Worm (Caenorhabditis elegans): ENCODE results near the gene C17H12.2.

Gene C17H12.2

DNA sequence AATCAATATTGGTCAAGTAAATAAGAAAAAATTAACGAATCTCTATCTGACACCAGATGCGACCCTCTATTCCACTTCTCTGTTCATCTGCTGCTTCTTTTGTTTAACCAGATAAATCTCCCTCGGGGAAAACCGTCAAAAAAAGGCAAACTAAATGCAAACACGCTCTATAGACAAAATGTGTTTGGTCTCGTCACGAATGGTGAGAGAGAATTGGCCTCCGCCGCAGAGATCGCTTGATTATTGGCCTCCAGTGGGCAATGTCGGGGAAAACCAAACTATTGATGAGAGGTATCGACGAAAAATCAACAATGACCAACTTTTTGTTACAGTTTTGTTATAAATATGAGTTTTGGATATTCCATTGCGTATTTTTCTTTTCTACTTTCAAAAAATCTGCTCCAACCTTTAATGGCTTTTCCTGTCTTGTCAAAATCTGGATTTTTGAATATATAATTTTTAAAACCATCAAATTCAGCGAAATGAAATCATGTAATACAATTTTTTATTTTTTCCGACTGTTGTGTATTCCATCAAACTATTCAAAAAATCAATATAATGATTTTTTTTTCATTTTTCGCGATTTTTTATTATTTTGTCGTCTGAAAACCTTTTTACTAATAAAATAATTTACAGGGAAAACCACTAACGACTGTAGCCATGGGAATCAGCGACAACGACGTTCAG is at the start of gene C17H12.2, which contains the start of gene vha-8:
Gene C17H12.2, minus strand, starts transcription at position 51 of the 687 bp plus-strand sequence.
Gene vha-8, plus strand, starts transcription at position 637 of the 687 bp plus-strand sequence.
- TF ChIP-seq zip-8 (tag; optimal IDR thresholded peaks at IDR 0.05) (no peak), ceh-43 (GFP tag; optimal IDR thresholded peaks at IDR 0.05) (no peak), drap-1 (GFP tag; optimal IDR thresholded peaks at IDR 0.05) (peak; percentile 57), lin-32 (GFP tag; optimal IDR thresholded peaks at IDR 0.05) (no peak), flh-1 (GFP tag; optimal IDR thresholded peaks at IDR 0.05) (no peak), nhr-28 (tag; optimal IDR thresholded peaks at IDR 0.05) (no peak), mab-5 (tag; optimal IDR thresholded peaks at IDR 0.05) (peak; percentile 35), sptf-1 (tag; optimal IDR thresholded peaks at IDR 0.05) (peak; percentile 74), bed-3 (GFP tag; optimal IDR thresholded peaks at IDR 0.05) (no peak), M03D4.4 (tag; optimal IDR thresholded peaks at IDR 0.05) (no peak), lsy-2 (tag; optimal IDR thresholded peaks at IDR 0.05) (peak; percentile 82), pha-4 (tag; optimal IDR thresholded peaks at IDR 0.05) (peak; percentile 70), nhr-2 (tag; optimal IDR thresholded peaks at IDR 0.05) (peak; percentile 44), elt-3 (tag; optimal IDR thresholded peaks at IDR 0.05) (peak; percentile 41), unc-62 (GFP tag; optimal IDR thresholded peaks at IDR 0.05) (peak; percentile 91), elt-1 (tag; optimal IDR thresholded peaks at IDR 0.05; ENCODE audit: borderline replicate concordance, insufficient read depth) (peak; percentile 34), mep-1 (tag; optimal IDR thresholded peaks at IDR 0.05) (peak; percentile 99), nhr-76 (tag; optimal IDR thresholded peaks at IDR 0.05) (no peak), ceh-39 (tag; optimal IDR thresholded peaks at IDR 0.05) (peak; percentile 85), lin-13 (tag; optimal IDR thresholded peaks at IDR 0.05) (peak; percentile 82), sem-2 (GFP tag; optimal IDR thresholded peaks at IDR 0.05) (no peak), cnd-1 (tag; optimal IDR thresholded peaks at IDR 0.05) (peak; percentile 40), ces-1 (GFP tag; optimal IDR thresholded peaks at IDR 0.05) (peak; percentile 78), mls-2 (tag; optimal IDR thresholded peaks at IDR 0.05) (peak; percentile 31), hlh-1 (tag; optimal IDR thresholded peaks at IDR 0.05) (peak; percentile 75), nhr-12 (tag; optimal IDR thresholded peaks at IDR 0.05) (no peak), ham-2 (GFP tag; optimal IDR thresholded peaks at IDR 0.05) (peak; percentile 30), nhr-237 (tag; optimal IDR thresholded peaks at IDR 0.05) (peak; percentile 95), tbx-8 (GFP tag; optimal IDR thresholded peaks at IDR 0.05) (no peak), blmp-1 (tag; optimal IDR thresholded peaks at IDR 0.05) (peak; percentile 43), snpc-4 (tag; optimal IDR thresholded peaks at IDR 0.05) (no peak), unc-39 (tag; optimal IDR thresholded peaks at IDR 0.05) (no peak), ceh-83 (GFP tag; optimal IDR thresholded peaks at IDR 0.05) (no peak), unc-120 (tag; optimal IDR thresholded peaks at IDR 0.05; ENCODE audit: poor library complexity, severe bottlenecking) (peak; percentile 93), ztf-11 (tag; optimal IDR thresholded peaks at IDR 0.05) (peak; percentile 36)

DNA sequence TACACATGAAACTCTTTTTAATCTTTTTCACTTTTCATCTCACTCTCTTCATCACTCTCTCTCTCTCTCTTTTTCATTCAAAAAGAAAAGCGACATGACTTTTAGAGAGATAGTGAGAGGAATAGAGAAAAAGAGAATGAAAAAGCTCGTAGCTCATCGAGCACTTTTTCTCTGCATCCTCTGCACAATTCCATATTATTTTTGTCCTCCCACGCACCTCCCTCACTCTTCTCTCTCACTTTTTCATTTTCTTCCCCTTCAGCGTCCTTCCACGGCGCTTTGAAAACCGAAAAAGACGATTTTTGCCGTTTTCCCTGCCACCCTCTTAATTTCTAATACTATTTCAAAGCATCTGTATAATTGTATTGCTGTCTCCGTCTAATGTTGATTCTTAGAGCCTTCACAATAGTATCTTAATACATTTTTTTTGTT is 48.8 kb upstream of the C17H12.2 start:
- no peak for TF ChIP-seq mls-2 (tag; optimal IDR thresholded peaks at IDR 0.05)
- peak; percentile 55 for TF ChIP-seq nhr-237 (tag; optimal IDR thresholded peaks at IDR 0.05)
- TF ChIP-seq nhr-2 (tag; optimal IDR thresholded peaks at IDR 0.05) = no peak
- TF ChIP-seq hlh-1 (tag; optimal IDR thresholded peaks at IDR 0.05) = peak; percentile 22
- peak; percentile 77 for TF ChIP-seq unc-62 (GFP tag; optimal IDR thresholded peaks at IDR 0.05)
- peak; percentile 76 for TF ChIP-seq ces-1 (GFP tag; optimal IDR thresholded peaks at IDR 0.05)
- no peak for TF ChIP-seq mab-5 (tag; optimal IDR thresholded peaks at IDR 0.05)
- TF ChIP-seq ceh-83 (GFP tag; optimal IDR thresholded peaks at IDR 0.05) = no peak
- peak; percentile 89 for TF ChIP-seq unc-120 (tag; optimal IDR thresholded peaks at IDR 0.05; ENCODE audit: poor library complexity, severe bottlenecking)
- TF ChIP-seq ceh-39 (tag; optimal IDR thresholded peaks at IDR 0.05) = no peak
- peak; percentile 24 for TF ChIP-seq mep-1 (tag; optimal IDR thresholded peaks at IDR 0.05)

DNA sequence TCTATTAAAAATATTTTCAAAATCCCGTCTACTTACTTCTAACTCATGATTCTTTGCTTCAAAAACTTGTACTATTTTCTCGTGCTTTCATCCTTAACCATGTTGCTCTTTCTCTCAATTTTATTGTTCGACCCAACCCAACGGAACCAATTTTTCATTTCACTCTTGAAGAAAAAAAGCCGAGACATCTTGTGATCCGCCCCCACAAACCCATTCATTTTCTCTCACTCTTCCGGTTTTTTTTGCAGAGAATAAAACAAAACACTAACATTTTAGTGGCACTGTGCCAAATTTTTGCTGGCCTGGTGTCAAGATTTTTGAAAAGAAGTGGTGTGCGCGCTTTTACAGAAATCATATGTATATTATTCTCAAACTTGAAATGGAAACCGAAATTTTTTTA is 46.5 kb upstream of the C17H12.2 start:
- TF ChIP-seq elt-3 (tag; optimal IDR thresholded peaks at IDR 0.05) (no peak), lin-32 (GFP tag; optimal IDR thresholded peaks at IDR 0.05) (no peak), bed-3 (GFP tag; optimal IDR thresholded peaks at IDR 0.05) (no peak), nhr-237 (tag; optimal IDR thresholded peaks at IDR 0.05) (no peak), unc-120 (tag; optimal IDR thresholded peaks at IDR 0.05; ENCODE audit: poor library complexity, severe bottlenecking) (no peak), lin-13 (tag; optimal IDR thresholded peaks at IDR 0.05) (no peak), hlh-1 (tag; optimal IDR thresholded peaks at IDR 0.05) (no peak), M03D4.4 (tag; optimal IDR thresholded peaks at IDR 0.05) (no peak)

Measured in whole organism, mixed stage, embryonic.